Worm (Caenorhabditis elegans): Measurements from ENCODE around the gene Y44A6D.5.
A peak's percentile ranks its signal among the peaks of the same experiment; 100 is the strongest.

Gene Y44A6D.5

ce11 chrV:20802906-20803305 lies at the start of gene Y44A6D.5:
Gene Y44A6D.5, minus strand, starts transcription at chrV:20803006.
- TF ChIP-seq tab-1 (GFP tag; IDR thresholded peaks at IDR 0.05) (no peak), med-1 (GFP tag; optimal IDR thresholded peaks at IDR 0.05; ENCODE audit: insufficient read depth) (no peak), ref-1 (GFP tag; conservative IDR thresholded peaks at IDR 0.05) (no peak), ztf-23 (GFP tag; IDR thresholded peaks at IDR 0.05) (no peak), ztf-29 (GFP tag; IDR thresholded peaks at IDR 0.05) (no peak), T22C8.4 (GFP tag; IDR thresholded peaks at IDR 0.05) (no peak), klf-2 (GFP tag; conservative IDR thresholded peaks at IDR 0.05) (no peak), flt-1 (GFP tag; IDR thresholded peaks at IDR 0.05) (no peak), cog-1 (tag; optimal IDR thresholded peaks at IDR 0.05) (no peak)

DNA sequence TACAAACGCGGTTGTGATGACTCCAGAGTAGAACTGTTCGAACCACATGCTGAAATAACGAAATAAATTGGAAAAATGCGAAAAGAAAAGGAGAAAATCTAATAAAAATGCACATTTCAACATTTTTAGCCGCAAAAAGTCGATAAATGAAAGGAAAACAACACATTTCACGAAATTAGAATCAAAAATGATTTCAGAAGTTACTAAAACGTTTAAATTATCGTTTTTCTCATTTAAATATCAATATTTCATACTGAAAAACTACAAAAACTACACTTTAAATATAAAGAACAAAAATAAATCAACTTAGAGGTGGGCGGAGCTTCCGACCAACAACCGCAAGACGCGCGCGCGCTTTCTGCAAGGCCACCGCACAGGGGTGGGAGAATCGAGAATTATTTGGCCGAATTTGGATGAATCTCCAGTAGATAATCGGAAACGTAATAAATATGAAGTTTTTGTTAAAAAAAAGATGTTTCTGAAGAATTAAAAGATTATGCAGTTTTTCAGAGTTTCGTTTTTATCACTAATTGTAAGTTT lies 49.1 kb upstream of the Y44A6D.5 start, which contains the start of gene ndua-1:
ndua-1 (minus strand) TSS at position 51 of the 540 bp plus-strand sequence.
- TF ChIP-seq ref-1 (GFP tag; conservative IDR thresholded peaks at IDR 0.05) (no peak), T22C8.4 (GFP tag; IDR thresholded peaks at IDR 0.05) (no peak), ztf-23 (GFP tag; IDR thresholded peaks at IDR 0.05) (peak; percentile 57; the same call in 1 of the 2 replicates), cog-1 (tag; optimal IDR thresholded peaks at IDR 0.05) (no peak), flt-1 (GFP tag; IDR thresholded peaks at IDR 0.05) (peak; percentile 65; the same call in 1 of the 2 replicates), ztf-29 (GFP tag; IDR thresholded peaks at IDR 0.05) (no peak), klf-2 (GFP tag; conservative IDR thresholded peaks at IDR 0.05) (no peak), med-1 (GFP tag; optimal IDR thresholded peaks at IDR 0.05; ENCODE audit: insufficient read depth) (peak; percentile 41), tab-1 (GFP tag; IDR thresholded peaks at IDR 0.05) (peak; percentile 41; the same call in 1 of the 2 replicates)

ce11 chrV:20850580-20850979 lies 47.8 kb upstream of the Y44A6D.5 start, which contains the start of gene clec-264:
Gene clec-264, minus strand, starts transcription at chrV:20850701.
- TF ChIP-seq cog-1 (tag; optimal IDR thresholded peaks at IDR 0.05) (no peak), ztf-29 (GFP tag; IDR thresholded peaks at IDR 0.05) (no peak), med-1 (GFP tag; optimal IDR thresholded peaks at IDR 0.05; ENCODE audit: insufficient read depth) (no peak), T22C8.4 (GFP tag; IDR thresholded peaks at IDR 0.05) (no peak), tab-1 (GFP tag; IDR thresholded peaks at IDR 0.05) (no peak), ztf-23 (GFP tag; IDR thresholded peaks at IDR 0.05) (no peak), flt-1 (GFP tag; IDR thresholded peaks at IDR 0.05) (no peak), klf-2 (GFP tag; conservative IDR thresholded peaks at IDR 0.05) (no peak)

ce11 chrV:20847743-20848229 lies 45.0 kb upstream of the Y44A6D.5 start:
- TF ChIP-seq ref-1 (GFP tag; conservative IDR thresholded peaks at IDR 0.05) (no peak), med-1 (GFP tag; optimal IDR thresholded peaks at IDR 0.05; ENCODE audit: insufficient read depth) (no peak), T22C8.4 (GFP tag; IDR thresholded peaks at IDR 0.05) (no peak), klf-2 (GFP tag; conservative IDR thresholded peaks at IDR 0.05) (no peak), flt-1 (GFP tag; IDR thresholded peaks at IDR 0.05) (no peak), ztf-23 (GFP tag; IDR thresholded peaks at IDR 0.05) (no peak), tab-1 (GFP tag; IDR thresholded peaks at IDR 0.05) (no peak), cog-1 (tag; optimal IDR thresholded peaks at IDR 0.05) (no peak), ztf-29 (GFP tag; IDR thresholded peaks at IDR 0.05) (no peak)

DNA sequence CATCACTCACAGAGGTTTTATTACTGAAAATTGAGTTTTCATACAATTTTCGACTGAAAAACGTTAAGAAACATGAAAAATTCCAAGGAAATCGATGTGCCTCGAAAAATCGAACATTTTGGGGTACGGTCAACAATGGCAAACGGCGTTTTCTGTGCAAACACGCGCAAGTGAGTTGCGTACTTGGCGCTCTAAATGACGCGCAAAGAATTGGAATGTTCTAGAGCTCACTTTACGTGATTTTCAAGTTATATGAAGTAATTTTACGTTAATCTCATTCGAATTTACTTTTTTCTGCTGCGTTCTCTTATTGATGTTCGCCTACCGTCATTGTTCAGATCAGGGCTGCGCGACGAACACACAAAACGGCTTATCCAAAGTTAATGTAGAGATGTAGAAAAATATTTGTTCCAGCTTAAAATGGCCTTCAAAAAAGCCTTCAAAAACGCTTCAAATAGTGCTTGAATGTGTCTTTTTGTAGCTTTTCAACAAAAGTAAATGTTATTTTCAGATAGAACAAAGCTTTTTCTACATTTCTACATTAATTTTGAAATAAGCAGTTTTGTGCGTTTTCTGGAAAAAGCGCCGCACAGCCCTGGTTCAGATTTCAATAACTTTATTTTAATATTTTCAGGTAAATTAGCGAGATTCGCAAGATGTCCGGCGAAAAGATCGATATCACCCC lies 42.9 kb upstream of the Y44A6D.5 start, which contains the start of the genes F31D4.2 and fkb-6:
F31D4.2 (minus strand) TSS at position 23 of the 685 bp plus-strand sequence.
fkb-6 (plus strand) TSS at position 635 of the 685 bp plus-strand sequence.
- TF ChIP-seq cog-1 (tag; optimal IDR thresholded peaks at IDR 0.05): peak; percentile 6
- no peak for TF ChIP-seq ztf-23 (GFP tag; IDR thresholded peaks at IDR 0.05)

- TF ChIP-seq ztf-23 (GFP tag; IDR thresholded peaks at IDR 0.05) (no peak), T22C8.4 (GFP tag; IDR thresholded peaks at IDR 0.05) (no peak), cog-1 (tag; optimal IDR thresholded peaks at IDR 0.05) (no peak), tab-1 (GFP tag; IDR thresholded peaks at IDR 0.05) (no peak), ref-1 (GFP tag; conservative IDR thresholded peaks at IDR 0.05) (no peak), klf-2 (GFP tag; conservative IDR thresholded peaks at IDR 0.05) (no peak), ztf-29 (GFP tag; IDR thresholded peaks at IDR 0.05) (no peak), med-1 (GFP tag; optimal IDR thresholded peaks at IDR 0.05; ENCODE audit: insufficient read depth) (no peak), flt-1 (GFP tag; IDR thresholded peaks at IDR 0.05) (no peak)
Measured at ce11 chrV:20841484-20841883, 38.7 kb upstream of the Y44A6D.5 start.

ce11 chrV:20839307-20839909 lies 36.6 kb upstream of the Y44A6D.5 start:
- TF ChIP-seq klf-2 (GFP tag; conservative IDR thresholded peaks at IDR 0.05) (0 out of 2 replicates have a peak, but pooled peaks have one; percentile 34), ztf-23 (GFP tag; IDR thresholded peaks at IDR 0.05) (peak; percentile 76), flt-1 (GFP tag; IDR thresholded peaks at IDR 0.05) (peak; percentile 69; the same call in 1 of the 2 replicates)

DNA sequence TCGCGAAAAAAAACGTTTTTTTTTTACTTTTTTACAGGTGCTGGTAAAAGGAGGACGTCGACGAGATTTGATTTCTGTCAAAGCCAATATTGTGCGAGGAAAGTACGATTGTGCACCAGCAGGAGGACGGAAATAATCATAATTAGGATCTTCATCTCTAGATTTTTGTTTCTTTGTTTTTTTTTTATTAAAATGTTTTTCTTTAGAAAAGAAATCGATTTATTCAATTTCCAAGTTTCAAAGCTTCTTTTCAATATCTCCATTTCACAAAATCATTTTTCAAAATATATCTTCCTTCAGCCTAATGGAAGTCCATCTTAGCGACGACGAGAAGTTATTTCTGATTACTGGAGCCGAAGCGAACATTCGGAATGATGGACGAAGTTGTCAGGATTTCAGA lies 35.8 kb upstream of the Y44A6D.5 start, which contains the start of gene exos-7:
exos-7 (plus strand) TSS at position 301 of the 400 bp plus-strand sequence.
- no peak for TF ChIP-seq flt-1 (GFP tag; IDR thresholded peaks at IDR 0.05)

DNA sequence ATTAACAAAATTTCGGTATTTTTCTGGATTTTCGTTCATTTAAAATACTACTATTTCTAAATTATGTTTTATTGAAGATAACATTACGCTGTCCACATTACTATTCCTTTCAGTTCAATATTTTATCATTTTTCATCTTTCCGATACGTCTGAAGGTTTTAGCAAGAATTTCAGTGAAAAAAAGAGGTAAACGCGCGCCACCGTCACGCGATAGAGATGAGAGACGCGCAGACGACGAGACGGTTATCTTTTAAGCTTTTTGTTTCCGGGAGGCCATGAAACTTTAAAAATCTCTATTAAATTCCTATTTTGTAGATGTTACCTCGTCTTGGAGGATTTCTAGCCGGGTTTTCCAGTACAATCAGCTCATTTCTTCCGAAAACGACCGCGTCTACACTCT lies 35.0 kb upstream of the Y44A6D.5 start, which contains the start of gene mrps-12:
mrps-12 (plus strand) TSS at position 316 of the 400 bp plus-strand sequence.
- TF ChIP-seq flt-1 (GFP tag; IDR thresholded peaks at IDR 0.05) (no peak), med-1 (GFP tag; optimal IDR thresholded peaks at IDR 0.05; ENCODE audit: insufficient read depth) (no peak), cog-1 (tag; optimal IDR thresholded peaks at IDR 0.05) (no peak), T22C8.4 (GFP tag; IDR thresholded peaks at IDR 0.05) (no peak), klf-2 (GFP tag; conservative IDR thresholded peaks at IDR 0.05) (no peak)

Measured in whole organism, midembryonic.